Worm (Caenorhabditis elegans): ENCODE results near the gene C27C12.1.

C27C12.1 gene

DNA sequence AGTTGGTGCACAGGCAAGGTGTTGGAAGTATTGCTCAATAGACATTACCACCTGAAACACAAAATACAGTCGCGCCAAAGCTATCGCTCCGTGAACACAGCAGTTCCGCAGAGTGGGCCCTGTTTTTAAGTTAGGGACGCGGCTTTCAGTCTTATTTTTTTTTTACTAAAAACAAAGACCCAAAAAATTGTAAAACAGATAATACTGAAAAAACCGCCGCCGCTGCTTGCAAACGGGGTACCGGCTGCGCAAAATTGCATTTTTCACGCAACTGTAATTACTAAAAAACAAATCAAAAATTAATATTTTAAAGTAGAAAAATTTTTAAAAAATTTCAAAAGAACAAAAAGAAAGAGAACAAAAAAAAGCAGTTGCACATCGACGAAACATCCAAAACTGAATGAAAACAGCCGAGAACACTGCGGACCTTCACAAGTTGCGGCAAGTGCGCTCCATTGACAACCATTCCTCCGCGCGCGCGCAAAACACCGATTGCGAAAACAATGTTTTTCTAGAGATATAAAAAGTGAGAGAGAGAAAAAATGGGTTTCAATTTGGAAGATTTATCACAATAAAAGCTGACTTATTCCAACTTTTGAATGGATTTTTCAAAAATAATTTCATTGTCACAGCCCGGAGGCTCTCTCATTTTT is 19.4 kb upstream of the C27C12.1 start, which contains the start of gene F31F6.3:
TSS of gene F31F6.3 (minus strand) at position 51 of the 653 bp plus-strand sequence.
- TF ChIP-seq elt-1 (tag; optimal IDR thresholded peaks at IDR 0.05), result no peak
- TF ChIP-seq peb-1 (tag; optimal IDR thresholded peaks at IDR 0.05), result no peak
- no peak for TF ChIP-seq egl-27 (tag; optimal IDR thresholded peaks at IDR 0.05)
- no peak for TF ChIP-seq mdl-1 (tag; optimal IDR thresholded peaks at IDR 0.05)
- TF ChIP-seq nhr-237 (tag; optimal IDR thresholded peaks at IDR 0.05), result no peak
- TF ChIP-seq blmp-1 (tag; optimal IDR thresholded peaks at IDR 0.05; ENCODE audit: insufficient read depth), result no peak

DNA sequence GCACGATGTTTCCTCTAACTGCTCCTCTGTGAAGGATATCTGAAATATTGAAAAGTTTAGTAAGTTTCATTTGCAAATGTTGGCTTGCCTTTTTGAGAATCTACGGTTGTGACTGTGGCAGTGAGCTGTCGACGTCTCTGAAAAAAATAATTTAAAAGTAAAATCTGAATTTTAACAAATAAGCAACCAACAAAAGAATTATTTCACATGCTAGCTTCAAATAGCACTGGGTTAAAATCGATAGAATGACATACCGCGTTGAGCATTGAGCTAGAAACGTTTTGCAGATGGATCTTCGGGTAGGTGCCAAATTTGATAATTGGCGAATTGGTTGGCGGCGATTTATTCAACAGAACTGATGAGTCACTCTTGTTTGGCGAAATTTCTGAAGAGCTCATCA is 18.2 kb upstream of the C27C12.1 start, which contains the start of gene F31F6.2:
TSS of gene F31F6.2 (minus strand) at position 101 of the 400 bp plus-strand sequence.
- TF ChIP-seq lin-11 (tag; optimal IDR thresholded peaks at IDR 0.05) (no peak), crh-2 (tag; optimal IDR thresholded peaks at IDR 0.05) (no peak), nhr-129 (tag; optimal IDR thresholded peaks at IDR 0.05) (no peak), Y55F3AM.14 (GFP tag; optimal IDR thresholded peaks at IDR 0.05) (no peak), unc-39 (tag; optimal IDR thresholded peaks at IDR 0.05) (no peak), nhr-23 (tag; optimal IDR thresholded peaks at IDR 0.05) (no peak)

DNA sequence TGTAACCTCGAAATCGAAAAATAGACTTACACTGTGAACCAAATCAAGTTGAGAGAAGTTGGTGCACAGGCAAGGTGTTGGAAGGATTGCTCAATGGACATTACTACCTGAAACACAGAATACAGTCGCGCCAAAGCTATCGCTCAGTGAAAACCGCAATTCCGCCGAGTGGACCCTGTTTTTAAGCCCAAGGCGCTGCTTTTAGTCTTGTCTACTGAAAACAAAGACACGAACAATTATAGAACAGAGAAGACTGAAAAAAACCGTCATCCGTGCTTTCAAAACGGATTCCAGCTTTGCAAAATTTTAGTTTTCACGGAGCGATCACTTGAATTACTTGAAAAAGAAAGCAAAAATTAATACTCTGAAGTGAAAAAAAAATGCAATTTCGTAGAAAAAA is 14.6 kb upstream of the C27C12.1 start, which contains the start of gene F31F6.1:
TSS of gene F31F6.1 (minus strand) at position 101 of the 400 bp plus-strand sequence.
- TF ChIP-seq unc-39 (tag; optimal IDR thresholded peaks at IDR 0.05) (no peak), ztf-1 (GFP tag; conservative IDR thresholded peaks at IDR 0.05) (no peak), lin-11 (tag; optimal IDR thresholded peaks at IDR 0.05) (no peak), nhr-25 (tag; optimal IDR thresholded peaks at IDR 0.05) (no peak), F13H6.1 (tag; optimal IDR thresholded peaks at IDR 0.05) (no peak), lin-39 (tag; optimal IDR thresholded peaks at IDR 0.05) (no peak), unc-62 (GFP tag; optimal IDR thresholded peaks at IDR 0.05) (no peak), snpc-4 (tag; optimal IDR thresholded peaks at IDR 0.05) (no peak), nhr-6 (tag; optimal IDR thresholded peaks at IDR 0.05) (no peak)

DNA sequence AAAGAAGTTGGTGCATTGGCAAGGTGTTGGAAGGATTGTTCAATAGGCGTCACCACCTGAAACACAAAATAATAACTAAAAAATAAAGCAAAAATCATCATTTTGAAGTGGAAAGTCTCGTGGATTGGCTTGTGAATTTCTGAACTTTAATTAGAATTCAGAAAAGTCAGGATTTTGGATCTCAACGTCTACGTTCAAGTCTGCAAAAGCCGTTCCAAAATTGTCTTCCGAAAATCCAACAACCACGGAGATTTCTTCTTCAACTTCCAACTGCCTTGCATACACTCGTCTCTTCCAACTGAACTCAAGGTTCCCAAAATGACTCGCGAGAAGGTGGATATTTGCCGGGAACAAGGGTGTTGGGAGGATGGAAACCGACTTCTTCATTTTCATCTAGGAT is 12.2 kb upstream of the C27C12.1 start, which contains the start of gene C27C12.3:
TSS of gene C27C12.3 (minus strand) at position 101 of the 400 bp plus-strand sequence.
- TF ChIP-seq nhr-237 (tag; optimal IDR thresholded peaks at IDR 0.05) (no peak), Y55F3AM.14 (GFP tag; optimal IDR thresholded peaks at IDR 0.05) (no peak), mab-5 (tag; optimal IDR thresholded peaks at IDR 0.05) (no peak), ZK546.5 (tag; optimal IDR thresholded peaks at IDR 0.05) (no peak), nhr-21 (tag; optimal IDR thresholded peaks at IDR 0.05) (no peak), ceh-82 (tag; optimal IDR thresholded peaks at IDR 0.05) (no peak), alr-1 (tag; optimal IDR thresholded peaks at IDR 0.05) (no peak), lin-11 (tag; optimal IDR thresholded peaks at IDR 0.05) (no peak), ztf-1 (GFP tag; conservative IDR thresholded peaks at IDR 0.05) (no peak), blmp-1 (tag; optimal IDR thresholded peaks at IDR 0.05; ENCODE audit: insufficient read depth) (no peak)

DNA sequence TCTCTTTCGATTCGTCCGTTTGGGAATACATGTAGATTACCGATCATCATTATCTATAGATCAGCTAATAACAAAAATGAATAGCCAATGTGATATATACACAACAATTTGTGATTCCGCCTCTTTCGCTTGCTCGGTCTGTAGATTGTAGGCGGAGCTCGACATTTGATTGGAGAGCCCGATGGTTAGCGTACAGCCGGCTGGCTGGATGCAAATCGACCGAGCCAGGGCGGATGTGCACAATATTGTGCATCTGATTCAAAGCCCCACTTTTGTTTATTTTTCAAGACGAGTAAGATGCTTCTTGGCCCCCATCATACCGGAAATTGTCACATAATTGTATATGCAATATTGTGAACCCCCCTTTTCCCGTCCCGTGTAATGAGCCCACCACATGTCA is 8.2 kb upstream of the C27C12.1 start, which contains the start of gene dmd-4:
TSS of gene dmd-4 (minus strand) at position 101 of the 400 bp plus-strand sequence.
- no peak for TF ChIP-seq elt-1 (tag; optimal IDR thresholded peaks at IDR 0.05)
- no peak for TF ChIP-seq crh-2 (tag; optimal IDR thresholded peaks at IDR 0.05)
- no peak for TF ChIP-seq lin-13 (GFP tag; optimal IDR thresholded peaks at IDR 0.05)
- TF ChIP-seq gmeb-1 (tag; optimal IDR thresholded peaks at IDR 0.05), result no peak
- no peak for TF ChIP-seq mab-5 (tag; optimal IDR thresholded peaks at IDR 0.05)
- TF ChIP-seq ZK546.5 (tag; optimal IDR thresholded peaks at IDR 0.05), result no peak
- TF ChIP-seq alr-1 (tag; optimal IDR thresholded peaks at IDR 0.05), result no peak
- no peak for TF ChIP-seq peb-1 (tag; optimal IDR thresholded peaks at IDR 0.05)
- no peak for TF ChIP-seq aly-2 (tag; optimal IDR thresholded peaks at IDR 0.05)
- no peak for TF ChIP-seq mbf-1 (tag; optimal IDR thresholded peaks at IDR 0.05)
- TF ChIP-seq nhr-21 (tag; optimal IDR thresholded peaks at IDR 0.05), result no peak
- no peak for TF ChIP-seq nhr-10 (tag; optimal IDR thresholded peaks at IDR 0.05)
- TF ChIP-seq zag-1 (tag; optimal IDR thresholded peaks at IDR 0.05), result no peak

DNA sequence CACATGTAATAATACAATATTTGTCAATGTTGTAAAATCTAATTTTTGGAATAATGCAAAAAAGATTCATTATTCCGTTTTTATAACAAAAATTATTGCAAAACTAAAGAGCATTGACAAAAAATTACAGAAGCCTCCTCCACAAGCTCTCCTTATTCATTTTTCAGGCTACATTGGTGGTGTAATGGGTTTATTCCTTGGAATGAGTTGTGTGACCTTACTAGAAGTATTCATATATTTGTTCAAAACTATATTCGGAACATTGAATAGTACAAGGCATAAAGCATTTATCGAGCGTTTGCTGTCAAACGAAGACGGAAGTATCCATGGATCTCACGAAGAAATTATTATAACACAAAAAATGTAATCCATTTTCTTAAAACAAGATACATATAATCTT is 1.7 kb downstream of the C27C12.1 start:
- TF ChIP-seq mbf-1 (tag; optimal IDR thresholded peaks at IDR 0.05), result no peak
- no peak for TF ChIP-seq ceh-82 (tag; optimal IDR thresholded peaks at IDR 0.05)
- no peak for TF ChIP-seq ztf-1 (GFP tag; conservative IDR thresholded peaks at IDR 0.05)
- TF ChIP-seq blmp-1 (tag; optimal IDR thresholded peaks at IDR 0.05; ENCODE audit: insufficient read depth), result no peak
- no peak for TF ChIP-seq peb-1 (tag; optimal IDR thresholded peaks at IDR 0.05)
- no peak for TF ChIP-seq lsy-2 (tag; optimal IDR thresholded peaks at IDR 0.05)
- TF ChIP-seq ztf-11 (tag; optimal IDR thresholded peaks at IDR 0.05), result no peak
- no peak for TF ChIP-seq nhr-77 (tag; optimal IDR thresholded peaks at IDR 0.05)
- TF ChIP-seq R02D3.7 (tag; optimal IDR thresholded peaks at IDR 0.05), result no peak
- no peak for TF ChIP-seq crh-2 (tag; optimal IDR thresholded peaks at IDR 0.05)
- no peak for TF ChIP-seq ceh-16 (tag; optimal IDR thresholded peaks at IDR 0.05)
- TF ChIP-seq aly-2 (tag; optimal IDR thresholded peaks at IDR 0.05), result no peak
- TF ChIP-seq snpc-4 (tag; optimal IDR thresholded peaks at IDR 0.05), result no peak
- no peak for TF ChIP-seq nhr-6 (tag; optimal IDR thresholded peaks at IDR 0.05)
- no peak for TF ChIP-seq nhr-25 (tag; optimal IDR thresholded peaks at IDR 0.05)
- no peak for TF ChIP-seq lin-13 (GFP tag; optimal IDR thresholded peaks at IDR 0.05)
- no peak for TF ChIP-seq nhr-12 (tag; optimal IDR thresholded peaks at IDR 0.05)
- TF ChIP-seq mdl-1 (tag; optimal IDR thresholded peaks at IDR 0.05), result no peak
- no peak for TF ChIP-seq lin-11 (tag; optimal IDR thresholded peaks at IDR 0.05)
- no peak for TF ChIP-seq lin-39 (tag; optimal IDR thresholded peaks at IDR 0.05)
